Worm (Caenorhabditis elegans) whole organism, L4/young adult: Measurements from ENCODE around the gene K09E4.3.

Source experiments
- W03F9.2 ChIP-seq: fragments of 150-350 bp; optimal IDR thresholded peaks from 2 replicates; lab custom pipeline; 2014; ENCODE audit warnings: missing biosample characterization, missing genetic modification characterization
- dao-5 ChIP-seq: sonication (generic microtip); optimal IDR thresholded peaks from 2 replicates; lab custom pipeline; 2016; ENCODE audit warnings: missing genotype, missing genetic modification characterization, moderate library complexity, missing compliant biosample characterization

DNA sequence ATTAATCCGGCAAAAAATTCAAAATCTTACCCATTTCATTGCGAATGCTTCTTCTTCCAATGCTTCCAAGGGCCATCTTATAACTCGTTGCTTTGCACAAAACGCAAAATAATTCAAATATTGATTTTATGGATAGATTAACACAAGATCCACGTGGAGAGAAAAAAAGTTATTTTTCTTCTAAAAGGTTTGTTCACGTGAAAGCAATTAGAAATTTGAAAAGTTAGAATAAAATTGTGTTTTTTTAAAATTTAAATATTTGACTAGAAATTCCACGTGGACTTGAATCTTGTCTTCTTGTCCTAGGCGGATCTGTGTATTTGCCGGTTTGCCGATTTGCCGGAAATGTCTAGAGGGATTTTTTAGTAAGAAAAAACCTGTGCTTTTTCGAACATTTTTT, 48.4 kb upstream of the K09E4.3 start, which contains the start of gene Y48B6A.5:
- TF ChIP-seq W03F9.2 (tag; lab: Kevin White, UChicago) (no peak), dao-5 (tag; lab: Kevin White, UChicago) (no peak)
